Fruit fly (Drosophila melanogaster): ENCODE measurements around the gene CG32756.

Gene CG32756

dm6 chrX:5924378-5924777 lies 21.1 kb upstream of the CG32756 start (continued):
- TF ChIP-seq CG8119 (GFP tag; IDR thresholded peaks at IDR 0.05) (peak; percentile 77), CG6276 (GFP tag; optimal IDR thresholded peaks at IDR 0.05) (peak; percentile 56), CG16779 (tag; optimal IDR thresholded peaks at IDR 0.05) (peak; percentile 6), CG6808 (GFP tag; optimal IDR thresholded peaks at IDR 0.05) (peak; percentile 17), CG32006 (GFP tag; optimal IDR thresholded peaks at IDR 0.05) (peak; percentile 62)

- TF ChIP-seq Hr38 (GFP tag; optimal IDR thresholded peaks at IDR 0.05) (no peak), CG10631 (GFP tag; optimal IDR thresholded peaks at IDR 0.05) (peak; percentile 72), OdsH (GFP tag; optimal IDR thresholded peaks at IDR 0.05) (peak; percentile 52), CG6854 (GFP tag; optimal IDR thresholded peaks at IDR 0.05) (no peak), Hr39 (GFP tag; optimal IDR thresholded peaks at IDR 0.05) (peak; percentile 24), vri (GFP tag; optimal IDR thresholded peaks at IDR 0.05) (no peak), dac (GFP tag; optimal IDR thresholded peaks at IDR 0.05) (peak; percentile 24), pdm3 (GFP tag; optimal IDR thresholded peaks at IDR 0.05) (peak; percentile 61), topi (GFP tag; optimal IDR thresholded peaks at IDR 0.05) (peak; percentile 73), Smox (GFP tag; optimal IDR thresholded peaks at IDR 0.05) (peak; percentile 33), net (GFP tag; optimal IDR thresholded peaks at IDR 0.05) (peak; percentile 60), lz (GFP tag; optimal IDR thresholded peaks at IDR 0.05) (peak; percentile 55), spab (GFP tag; optimal IDR thresholded peaks at IDR 0.05) (peak; percentile 79), dsx (GFP tag; optimal IDR thresholded peaks at IDR 0.05; ENCODE audit: poor library complexity, severe bottlenecking) (peak; percentile 86), CG1621 (tag; optimal IDR thresholded peaks at IDR 0.05) (peak; percentile 82), Eip75B (GFP tag; optimal IDR thresholded peaks at IDR 0.05) (peak; percentile 77), CG3919 (GFP tag; optimal IDR thresholded peaks at IDR 0.05) (peak; percentile 80), CG8632 (GFP tag; optimal IDR thresholded peaks at IDR 0.05) (peak; percentile 49), CG6163 (GFP tag; IDR thresholded peaks at IDR 0.05) (peak; percentile 95), Blimp-1 (GFP tag; optimal IDR thresholded peaks at IDR 0.05) (no peak), svp (GFP tag) (peak; percentile 68), CG8319 (GFP tag; optimal IDR thresholded peaks at IDR 0.05) (peak; percentile 48), CG10669 (GFP tag; optimal IDR thresholded peaks at IDR 0.05) (peak; percentile 87), CG11294 (GFP tag; IDR thresholded peaks at IDR 0.05) (peak; percentile 70), Eip93F (GFP tag; optimal IDR thresholded peaks at IDR 0.05) (no peak), Ets21C (GFP tag; optimal IDR thresholded peaks at IDR 0.05) (no peak), Met (GFP tag; optimal IDR thresholded peaks at IDR 0.05) (peak; percentile 70), CG32006 (GFP tag; optimal IDR thresholded peaks at IDR 0.05) (peak; percentile 70), salr (GFP tag; optimal IDR thresholded peaks at IDR 0.05) (peak; percentile 27 to 66), Ets96B (tag; optimal IDR thresholded peaks at IDR 0.05) (peak; percentile 87), CG6808 (GFP tag; optimal IDR thresholded peaks at IDR 0.05) (peak; percentile 83), Sox15 (GFP tag; optimal IDR thresholded peaks at IDR 0.05) (peak; percentile 6), CG16779 (tag; optimal IDR thresholded peaks at IDR 0.05) (peak; percentile 55), Hr4 (GFP tag; optimal IDR thresholded peaks at IDR 0.05) (peak; percentile 66), Gug (GFP tag; IDR thresholded peaks at IDR 0.05) (peak; percentile 85), CG11762 (GFP tag; optimal IDR thresholded peaks at IDR 0.05; ENCODE audit: insufficient read depth) (peak; percentile 60), CG4318 (GFP tag; optimal IDR thresholded peaks at IDR 0.05) (peak; percentile 36), Sox102F (GFP tag; optimal IDR thresholded peaks at IDR 0.05) (peak; percentile 32), CG34406 (GFP tag; optimal IDR thresholded peaks at IDR 0.05) (peak; percentile 52), Eip78C (GFP tag) (peak; percentile 92), CG3032 (tag; optimal IDR thresholded peaks at IDR 0.05) (peak; percentile 84), cyc (GFP tag; optimal IDR thresholded peaks at IDR 0.05) (peak; percentile 55), CG11902 (GFP tag; optimal IDR thresholded peaks at IDR 0.05) (peak; percentile 44), CG15336 (GFP tag; IDR thresholded peaks at IDR 0.05) (peak; percentile 90), CG9139 (GFP tag; optimal IDR thresholded peaks at IDR 0.05) (peak; percentile 55), CG7368 (GFP tag; optimal IDR thresholded peaks at IDR 0.05) (peak; percentile 45), achi (GFP tag; optimal IDR thresholded peaks at IDR 0.05) (peak; percentile 66)
These were observed 19.6 kb upstream of the CG32756 start for dm6 chrX:5925793-5926418.

Measured in whole organism, prepupa.